Worm (Caenorhabditis elegans): Measurements from ENCODE around the gene ZC487.2.

- TF ChIP-seq ama-1 (optimal IDR thresholded peaks at IDR 0.05) (no peak), ets-7 (tag; optimal IDR thresholded peaks at IDR 0.05) (no peak), hnd-1 (tag; optimal IDR thresholded peaks at IDR 0.05) (no peak), sea-1 (GFP tag; conservative IDR thresholded peaks at IDR 0.05) (no peak), ceh-36 (tag; optimal IDR thresholded peaks at IDR 0.05) (no peak), flt-1 (GFP tag; IDR thresholded peaks at IDR 0.05) (no peak), pes-1 (GFP tag; IDR thresholded peaks at IDR 0.05) (no peak), tra-4 (tag; optimal IDR thresholded peaks at IDR 0.05) (no peak), hmg-4 (GFP tag; optimal IDR thresholded peaks at IDR 0.05) (no peak), tbx-37 (GFP tag; conservative IDR thresholded peaks at IDR 0.05) (no peak), ceh-13 (GFP tag; optimal IDR thresholded peaks at IDR 0.05) (no peak), B0310.2 (tag; optimal IDR thresholded peaks at IDR 0.05) (no peak), scrt-1 (GFP tag; IDR thresholded peaks at IDR 0.05) (no peak), tbx-11 (GFP tag; IDR thresholded peaks at IDR 0.05) (no peak)
Measured at ce11 chrV:6771645-6772044, 49.4 kb upstream of the ZC487.2 start, which contains the start of gene srh-30.

Measured in whole organism, early embryonic.